Worm (Caenorhabditis elegans): Measurements from ENCODE around the gene srbc-77.
"Not testable (repeated sequence)": the region's sequence is repeated elsewhere in the genome, so short reads cannot be mapped to it uniquely, and the experiment has no call there.

Gene srbc-77

DNA sequence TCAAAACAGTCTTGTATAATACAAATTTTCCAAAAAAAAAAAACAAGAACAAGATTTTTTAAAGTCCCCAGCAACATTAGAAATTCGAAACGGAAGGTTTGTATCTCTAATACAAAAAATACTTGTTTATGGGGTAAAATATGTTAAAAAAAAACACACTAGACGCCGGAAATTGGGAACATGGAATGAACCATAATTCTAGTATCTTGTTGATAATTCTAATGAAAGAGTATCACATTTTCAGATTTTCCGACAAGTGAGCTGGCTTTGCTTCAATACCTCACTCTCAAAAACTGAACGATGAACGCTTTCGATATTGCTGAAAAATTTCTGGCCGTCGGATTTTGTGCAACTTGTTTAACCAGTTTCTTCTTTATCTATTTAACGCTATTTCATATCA lies 32.3 kb upstream of the srbc-77 start, which contains the start of gene str-60:
str-60 (plus strand) TSS at position 301 of the 400 bp plus-strand sequence.
- no peak for TF ChIP-seq snpc-4 (GFP tag; optimal IDR thresholded peaks at IDR 0.05)
- TF ChIP-seq snpc-4 (tag; optimal IDR thresholded peaks at IDR 0.05): no peak
- no peak for TF ChIP-seq C17E4.6 (GFP tag; IDR thresholded peaks at IDR 0.05)
- TF ChIP-seq atf-7 (tag; optimal IDR thresholded peaks at IDR 0.05): no peak
- no peak for TF ChIP-seq lin-35 (GFP tag; optimal IDR thresholded peaks at IDR 0.05)

DNA sequence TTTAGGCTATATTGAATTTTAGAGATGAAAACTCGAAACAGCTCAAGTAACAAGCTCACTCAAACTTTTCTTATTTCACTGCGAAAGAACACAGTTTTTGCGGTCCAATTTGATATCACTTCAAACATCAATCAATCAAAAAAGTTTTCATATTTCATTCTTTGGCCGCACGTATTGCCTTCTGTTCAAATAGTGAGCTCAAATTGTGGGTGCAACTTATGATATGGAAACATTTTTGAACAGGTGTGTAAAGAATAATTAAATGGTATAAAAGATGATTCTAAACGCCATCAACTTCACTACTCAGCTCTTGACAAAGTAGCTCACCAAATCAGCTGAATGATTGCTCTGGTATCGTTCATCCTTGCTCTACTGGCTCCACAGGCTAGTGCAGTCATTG lies 30.3 kb upstream of the srbc-77 start, which contains the start of gene T06C12.14:
T06C12.14 (plus strand) TSS at position 301 of the 400 bp plus-strand sequence.
- TF ChIP-seq F22D6.2 (tag; optimal IDR thresholded peaks at IDR 0.05) (no peak), chd-7 (tag; optimal IDR thresholded peaks at IDR 0.05) (no peak), ztf-6 (GFP tag; IDR thresholded peaks at IDR 0.05) (no peak), aptf-2 (GFP tag; conservative IDR thresholded peaks at IDR 0.05) (no peak), snpc-4 (GFP tag; optimal IDR thresholded peaks at IDR 0.05) (no peak), snpc-4 (tag; optimal IDR thresholded peaks at IDR 0.05) (no peak), Y56A3A.18 (GFP tag; IDR thresholded peaks at IDR 0.05) (no peak), ZK185.1 (tag; optimal IDR thresholded peaks at IDR 0.05; ENCODE audit: poor library complexity, severe bottlenecking) (no peak), nfya-1 (tag; optimal IDR thresholded peaks at IDR 0.05; ENCODE audit: borderline replicate concordance, insufficient read depth) (no peak), hrde-1 (tag; optimal IDR thresholded peaks at IDR 0.05; ENCODE audit: borderline replicate concordance) (no peak), egrh-3 (GFP tag; IDR thresholded peaks at IDR 0.05) (no peak), pbrm-1 (GFP tag; IDR thresholded peaks at IDR 0.05) (no peak), zim-3 (tag; optimal IDR thresholded peaks at IDR 0.05) (no peak), bed-1 (GFP tag; IDR thresholded peaks at IDR 0.05) (no peak), F49E8.2 (tag; optimal IDR thresholded peaks at IDR 0.05; ENCODE audit: insufficient read depth) (no peak), Y79H2A.3 (GFP tag; conservative IDR thresholded peaks at IDR 0.05) (no peak)

DNA sequence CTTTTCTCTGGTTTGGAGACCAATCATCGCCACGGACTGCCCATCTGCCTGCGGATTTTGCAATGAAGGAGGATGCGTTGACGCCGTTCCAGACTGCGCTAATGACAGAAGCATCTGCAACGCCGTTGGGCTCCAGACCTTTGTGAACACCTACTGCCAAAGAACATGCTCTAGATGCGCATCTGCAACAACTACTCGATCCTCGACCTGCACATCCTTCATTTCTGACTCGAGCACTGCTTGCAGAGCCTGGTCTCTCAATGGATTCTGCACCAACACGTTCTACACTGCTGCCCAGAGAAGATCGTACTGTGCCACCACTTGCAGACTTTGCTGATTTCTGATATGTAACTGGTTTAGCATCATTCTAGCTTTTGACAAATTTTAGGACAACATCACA lies 29.4 kb upstream of the srbc-77 start:
- TF ChIP-seq ztf-28 (GFP tag; IDR thresholded peaks at IDR 0.05) (no peak), attf-5 (GFP tag; optimal IDR thresholded peaks at IDR 0.05) (no peak), tlf-1 (GFP tag; optimal IDR thresholded peaks at IDR 0.05) (no peak), him-1 (tag; optimal IDR thresholded peaks at IDR 0.05) (no peak), ceh-58 (GFP tag; IDR thresholded peaks at IDR 0.05) (no peak), ceh-40 (GFP tag; IDR thresholded peaks at IDR 0.05) (no peak), somi-1 (GFP tag; optimal IDR thresholded peaks at IDR 0.05) (no peak), F57C9.4 (tag; optimal IDR thresholded peaks at IDR 0.05) (no peak), ztf-26 (tag; optimal IDR thresholded peaks at IDR 0.05) (no peak), dox-1 (GFP tag; IDR thresholded peaks at IDR 0.05) (no peak), Y79H2A.3 (GFP tag; conservative IDR thresholded peaks at IDR 0.05) (no peak), ceh-100 (GFP tag; IDR thresholded peaks at IDR 0.05) (no peak), ztf-6 (GFP tag; IDR thresholded peaks at IDR 0.05) (no peak), nhr-27 (tag; optimal IDR thresholded peaks at IDR 0.05) (no peak), nhr-179 (tag; optimal IDR thresholded peaks at IDR 0.05) (no peak), sptf-2 (GFP tag; optimal IDR thresholded peaks at IDR 0.05) (no peak), Y53G8AR.9 (GFP tag; conservative IDR thresholded peaks at IDR 0.05) (no peak), snpc-1.1 (tag; optimal IDR thresholded peaks at IDR 0.05; ENCODE audit: insufficient read depth) (no peak)

DNA sequence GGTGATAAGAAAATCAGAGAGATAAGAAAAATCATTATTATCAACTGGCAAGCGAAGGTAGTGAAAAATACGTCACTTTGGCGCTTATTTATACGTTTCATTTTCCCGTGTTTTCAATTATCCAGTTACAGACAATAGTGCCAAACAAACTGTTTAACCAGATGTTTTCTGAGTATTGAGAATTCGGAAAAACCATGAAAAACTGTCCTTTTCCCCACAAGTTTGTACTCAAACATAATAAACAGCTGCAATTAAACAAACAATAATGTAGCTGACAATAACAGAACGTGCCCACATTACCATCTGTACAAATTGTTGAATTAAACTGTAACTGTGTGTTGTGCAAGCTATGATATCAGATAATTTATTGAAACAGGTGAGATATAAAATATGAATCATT lies 24.5 kb upstream of the srbc-77 start, which contains the start of the genes F35E8.1 and F35E8.2:
F35E8.1 (minus strand) TSS at position 101 of the 400 bp plus-strand sequence.
F35E8.2 (plus strand) TSS at position 132 of the 400 bp plus-strand sequence.
- not testable (repeated sequence) for TF ChIP-seq K11D2.4 (GFP tag; IDR thresholded peaks at IDR 0.05); mes-4 (tag; optimal IDR thresholded peaks at IDR 0.05); F52B5.7 (tag; optimal IDR thresholded peaks at IDR 0.05)
